Worm (Caenorhabditis elegans): ENCODE measurements around the gene B0464.9.

DNA sequence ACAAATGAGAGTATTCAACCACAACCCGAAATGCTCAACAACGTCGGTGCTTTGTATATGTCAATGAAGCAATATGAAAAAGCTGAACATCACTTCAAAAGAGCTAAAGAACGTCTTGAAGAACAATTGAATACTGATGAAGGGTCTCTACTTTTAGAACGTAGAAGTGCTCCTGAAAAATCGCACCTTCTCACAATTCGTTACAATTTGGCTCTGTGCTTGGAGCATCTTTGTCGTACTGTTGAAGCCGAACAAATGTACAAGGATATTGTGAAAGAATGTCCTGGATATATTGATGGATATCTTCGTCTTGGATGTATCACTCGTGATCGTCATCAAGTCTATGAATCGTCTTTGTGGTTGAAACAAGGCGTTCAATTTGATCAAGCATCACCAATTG, 28.6 kb downstream of the B0464.9 start:
- no peak for TF ChIP-seq unc-62 (GFP tag; optimal IDR thresholded peaks at IDR 0.05)
- TF ChIP-seq ama-1 (optimal IDR thresholded peaks at IDR 0.05), result no peak
- no peak for TF ChIP-seq nhr-237 (tag; optimal IDR thresholded peaks at IDR 0.05)
- no peak for TF ChIP-seq aly-2 (tag; optimal IDR thresholded peaks at IDR 0.05)
- no peak for TF ChIP-seq nhr-11 (tag; optimal IDR thresholded peaks at IDR 0.05)
- TF ChIP-seq unc-30 (tag; optimal IDR thresholded peaks at IDR 0.05), result no peak
